Fruit fly (Drosophila melanogaster) whole organism, embryonic: ENCODE results near the gene CG4709.

Source experiments
- Adf1 ChIP-seq: fragments of 200-800 bp; sonication (Bioruptor generic); IDR thresholded peaks from 2 replicates; pipeline ENCODE4 v1.3.6; 2022; ENCODE audit warnings: missing biosample characterization, missing genetic modification characterization
- Bgb ChIP-seq: fragments of 200-800 bp; sonication (Bioruptor generic); IDR thresholded peaks from 2 replicates; pipeline ENCODE4 v1.3.6; 2022; ENCODE audit warnings: missing biosample characterization, missing genetic modification characterization; ENCODE audit not compliant: partially characterized antibody
- C15 ChIP-seq: fragments of 200-800 bp; sonication (Bioruptor generic); IDR thresholded peaks from 3 replicates; pipeline ENCODE4 v1.3.6; 2022; ENCODE audit warnings: missing biosample characterization, missing genetic modification characterization
- CG12744 ChIP-seq: fragments of 200-800 bp; sonication (Bioruptor generic); optimal IDR thresholded peaks from 2 replicates; lab custom pipeline; 2016; ENCODE audit warnings: missing biosample characterization, missing genetic modification characterization
- CG12942 ChIP-seq: fragments of 200-800 bp; sonication (Bioruptor generic); optimal IDR thresholded peaks from 3 replicates; lab custom pipeline; 2016; ENCODE audit warnings: missing biosample characterization, missing genetic modification characterization
- CG14014 ChIP-seq: fragments of 200-800 bp; sonication (Bioruptor generic); IDR thresholded peaks from 2 replicates; pipeline ENCODE4 v1.3.6; 2022; ENCODE audit warnings: missing biosample characterization, missing genetic modification characterization
- CG14965 ChIP-seq: fragments of 200-800 bp; sonication (Bioruptor generic); optimal IDR thresholded peaks from 2 replicates; lab custom pipeline; 2016; ENCODE audit warnings: missing biosample characterization, missing genetic modification characterization, borderline replicate concordance
- CG15514 ChIP-seq: fragments of 200-800 bp; sonication (Bioruptor generic); optimal IDR thresholded peaks from 3 replicates; lab custom pipeline; 2017; ENCODE audit warnings: missing biosample characterization, missing genetic modification characterization, mild to moderate bottlenecking, moderate library complexity, missing genetic modification reagents
- CG16779 ChIP-seq: fragments of 200-800 bp; sonication (Bioruptor generic); IDR thresholded peaks from 2 replicates; pipeline ENCODE4 v1.3.6; 2022; ENCODE audit warnings: missing biosample characterization, missing genetic modification characterization
- CG17385 ChIP-seq: fragments of 200-800 bp; sonication (Bioruptor generic); optimal IDR thresholded peaks from 3 replicates; lab custom pipeline; 2018; ENCODE audit warnings: missing biosample characterization, mild to moderate bottlenecking, missing genetic modification characterization
- CG17568 ChIP-seq: fragments of 200-800 bp; sonication (Bioruptor generic); optimal IDR thresholded peaks from 2 replicates; lab custom pipeline; 2018; ENCODE audit warnings: missing biosample characterization, mild to moderate bottlenecking, missing genetic modification characterization, moderate library complexity
- CG17802 ChIP-seq: fragments of 200-800 bp; sonication (Bioruptor generic); optimal IDR thresholded peaks from 2 replicates; lab custom pipeline; 2018; ENCODE audit warnings: missing biosample characterization, mild to moderate bottlenecking, missing genetic modification characterization, moderate library complexity
- CG18764 ChIP-seq: fragments of 200-800 bp; sonication (Bioruptor generic); optimal IDR thresholded peaks from 3 replicates; lab custom pipeline; 2016; ENCODE audit warnings: missing biosample characterization, missing genetic modification characterization
- CG33213 ChIP-seq: fragments of 200-800 bp; sonication (Bioruptor generic); optimal IDR thresholded peaks from 3 replicates; lab custom pipeline; 2016; ENCODE audit warnings: missing biosample characterization, missing genetic modification characterization
- CG4404 ChIP-seq: fragments of 200-800 bp; sonication (Bioruptor generic); IDR thresholded peaks from 2 replicates; pipeline ENCODE4 v1.3.6; 2022; ENCODE audit warnings: missing biosample characterization, missing genetic modification characterization
- CG4424 ChIP-seq: fragments of 200-800 bp; sonication (Bioruptor generic); optimal IDR thresholded peaks from 3 replicates; lab custom pipeline; 2016; ENCODE audit warnings: missing biosample characterization, missing genetic modification characterization
- CG8281 ChIP-seq: fragments of 200-800 bp; sonication (Bioruptor generic); optimal IDR thresholded peaks from 2 replicates; lab custom pipeline; 2018; ENCODE audit warnings: missing biosample characterization, mild to moderate bottlenecking, missing genetic modification characterization, moderate library complexity
- CG8290 ChIP-seq, 3 experiments: fragments of 200-800 bp; sonication (Bioruptor generic); optimal IDR thresholded peaks; 2 replicates each; lab custom pipeline; 2016 to 2019; ENCODE audit warnings: missing biosample characterization in 3 of 3, missing genetic modification characterization in 3 of 3, mild to moderate bottlenecking in 2 of 3, moderate library complexity in 1 of 3
- D ChIP-seq, 2 experiments: fragments of 200-800 bp in 1 of 2; fragments of >200 bp in 1 of 2; sonication (Bioruptor generic) in 1 of 2; optimal IDR thresholded peaks; 2 replicates in 1 of 2; 3 replicates in 1 of 2; lab custom pipeline; 2017; ENCODE audit warnings: mild to moderate bottlenecking in 1 of 2, missing biosample characterization in 1 of 2, missing genetic modification characterization in 1 of 2, missing genetic modification reagents in 1 of 2
- Dp ChIP-seq: fragments of 200-800 bp; sonication (Bioruptor generic); optimal IDR thresholded peaks from 2 replicates; lab custom pipeline; 2018; ENCODE audit warnings: missing biosample characterization, mild to moderate bottlenecking, missing genetic modification characterization, moderate library complexity
- Dref ChIP-seq: fragments of 200-800 bp; sonication (Bioruptor generic); IDR thresholded peaks from 2 replicates; pipeline ENCODE4 v1.3.6; 2022; ENCODE audit warnings: missing biosample characterization, missing genetic modification characterization
- HLH3B ChIP-seq: fragments of 200-800 bp; sonication (Bioruptor generic); IDR thresholded peaks from 2 replicates; pipeline ENCODE4 v1.3.6; 2022; ENCODE audit warnings: missing biosample characterization, missing genetic modification characterization
- HmgZ ChIP-seq: fragments of 200-800 bp; sonication (Bioruptor generic); optimal IDR thresholded peaks from 2 replicates; lab custom pipeline; 2018; ENCODE audit warnings: missing biosample characterization, mild to moderate bottlenecking, missing genetic modification characterization
- Hr3 ChIP-seq: fragments of 200-800 bp; sonication (Bioruptor generic); optimal IDR thresholded peaks from 3 replicates; lab custom pipeline; 2016; ENCODE audit warnings: missing biosample characterization, missing genetic modification characterization
- Hr39 ChIP-seq: fragments of >200 bp; optimal IDR thresholded peaks from 2 replicates; lab custom pipeline; 2017
- Hr78 ChIP-seq, 2 experiments: fragments of 200-800 bp in 1 of 2; fragments of >200 bp in 1 of 2; sonication (Bioruptor generic) in 1 of 2; optimal IDR thresholded peaks; 2 replicates each; lab custom pipeline; 2017 to 2019; ENCODE audit warnings: missing biosample characterization in 2 of 2, missing genetic modification characterization in 2 of 2, mild to moderate bottlenecking in 1 of 2, moderate library complexity in 1 of 2
- MBD-R2 ChIP-seq: fragments of 200-800 bp; sonication (Bioruptor generic); IDR thresholded peaks from 2 replicates; pipeline ENCODE4 v1.3.6; 2022; ENCODE audit warnings: missing biosample characterization, missing genetic modification characterization
- Oli ChIP-seq: fragments of 200-800 bp; sonication (Bioruptor generic); optimal IDR thresholded peaks from 2 replicates; lab custom pipeline; 2018; ENCODE audit warnings: missing biosample characterization, mild to moderate bottlenecking, missing genetic modification characterization, moderate library complexity
- Optix ChIP-seq: fragments of 200-800 bp; sonication (Bioruptor generic); IDR thresholded peaks from 3 replicates; pipeline ENCODE4 v1.3.6; 2022; ENCODE audit warnings: missing biosample characterization, missing genetic modification characterization
- Sox102F ChIP-seq: fragments of 200-800 bp; sonication (Bioruptor generic); optimal IDR thresholded peaks from 2 replicates; lab custom pipeline; 2018; ENCODE audit warnings: missing biosample characterization, mild to moderate bottlenecking, missing genetic modification characterization, moderate library complexity
- Ssrp ChIP-seq: fragments of 200-800 bp; sonication (Bioruptor generic); optimal IDR thresholded peaks from 2 replicates; lab custom pipeline; 2018; ENCODE audit warnings: missing biosample characterization, mild to moderate bottlenecking, missing genetic modification characterization, moderate library complexity
- ase ChIP-seq: fragments of 200-800 bp; sonication (Bioruptor generic); IDR thresholded peaks from 3 replicates; pipeline ENCODE4 v1.3.6; 2022; ENCODE audit warnings: missing biosample characterization, missing genetic modification characterization
- en ChIP-seq: fragments of 200-800 bp; sonication (Bioruptor generic); optimal IDR thresholded peaks from 2 replicates; lab custom pipeline; 2016; ENCODE audit warnings: missing biosample characterization, missing genetic modification characterization
- exex ChIP-seq: fragments of 200-800 bp; sonication (Bioruptor generic); optimal IDR thresholded peaks from 4 replicates; lab custom pipeline; 2018; ENCODE audit warnings: missing biosample characterization, mild to moderate bottlenecking, missing genetic modification characterization, moderate library complexity
- fru ChIP-seq: fragments of >200 bp; optimal IDR thresholded peaks from 2 replicates; lab custom pipeline; 2017
- gcm2 ChIP-seq: fragments of 200-800 bp; sonication (Bioruptor generic); optimal IDR thresholded peaks from 2 replicates; lab custom pipeline; 2016; ENCODE audit warnings: missing biosample characterization, missing genetic modification characterization
- gsb ChIP-seq: fragments of 200-800 bp; sonication (Bioruptor generic); IDR thresholded peaks from 2 replicates; pipeline ENCODE4 v1.3.6; 2022; ENCODE audit warnings: missing biosample characterization, missing genetic modification characterization
- jumu ChIP-seq: fragments of 200-800 bp; sonication (Bioruptor generic); optimal IDR thresholded peaks from 3 replicates; lab custom pipeline; 2016; ENCODE audit warnings: missing biosample characterization, missing genetic modification characterization
- kni ChIP-seq: fragments of 200-800 bp; sonication (Bioruptor generic); optimal IDR thresholded peaks from 3 replicates; lab custom pipeline; 2017; ENCODE audit warnings: mild to moderate bottlenecking, missing biosample characterization, missing genetic modification reagents, missing genetic modification characterization
- luna ChIP-seq: fragments of 200-800 bp; sonication (Bioruptor generic); optimal IDR thresholded peaks from 2 replicates; lab custom pipeline; 2016; ENCODE audit warnings: missing biosample characterization, missing genetic modification characterization
- maf-S ChIP-seq: fragments of 200-800 bp; sonication (Bioruptor generic); optimal IDR thresholded peaks from 2 replicates; lab custom pipeline; 2016; ENCODE audit warnings: missing biosample characterization, missing genetic modification characterization
- mirr ChIP-seq: fragments of 200-800 bp; sonication (Bioruptor generic); optimal IDR thresholded peaks from 3 replicates; lab custom pipeline; 2018; ENCODE audit warnings: missing biosample characterization, mild to moderate bottlenecking, missing genetic modification characterization
- pfk ChIP-seq: fragments of 200-800 bp; sonication (Bioruptor generic); optimal IDR thresholded peaks from 2 replicates; lab custom pipeline; 2018; ENCODE audit warnings: missing biosample characterization, mild to moderate bottlenecking, missing genetic modification characterization, moderate library complexity
- sc ChIP-seq, 3 experiments: fragments of >200 bp in 2 of 3; fragments of 200-800 bp in 1 of 3; sonication (Bioruptor generic) in 1 of 3; optimal IDR thresholded peaks; 2 replicates in 2 of 3; 3 replicates in 1 of 3; lab custom pipeline; 2017; ENCODE audit warnings: mild to moderate bottlenecking in 1 of 3, missing biosample characterization in 1 of 3, missing genetic modification characterization in 1 of 3, missing genetic modification reagents in 1 of 3
- sd ChIP-seq: fragments of 200-800 bp; sonication (Bioruptor generic); optimal IDR thresholded peaks from 3 replicates; lab custom pipeline; 2018; ENCODE audit warnings: missing biosample characterization, mild to moderate bottlenecking, missing genetic modification characterization, moderate library complexity
- sima ChIP-seq: fragments of 200-800 bp; sonication (Bioruptor generic); optimal IDR thresholded peaks from 2 replicates; lab custom pipeline; 2016; ENCODE audit warnings: missing biosample characterization, missing genetic modification characterization
- slou ChIP-seq: fragments of 200-800 bp; sonication (Bioruptor generic); optimal IDR thresholded peaks from 3 replicates; lab custom pipeline; 2016; ENCODE audit warnings: missing biosample characterization, missing genetic modification characterization
- toy ChIP-seq: fragments of 200-800 bp; sonication (Bioruptor generic); IDR thresholded peaks from 2 replicates; pipeline ENCODE4 v1.3.6; 2022; ENCODE audit warnings: missing biosample characterization, missing genetic modification characterization
- tup ChIP-seq: fragments of 200-800 bp; sonication (Bioruptor generic); optimal IDR thresholded peaks from 2 replicates; lab custom pipeline; 2016; ENCODE audit warnings: missing biosample characterization, mild to moderate bottlenecking, missing genetic modification characterization, moderate library complexity

The CG4709 gene

dm6 chr2L:9938631-9939256 lies 15.4 kb upstream of the CG4709 start, which contains the start of the genes Datp and CG4619 (continued):
- TF ChIP-seq Ssrp (no peak), C15 (GFP tag; lab: Robert Waterston, UW) (no peak), Dp (GFP tag; lab: Kevin White, UChicago) (peak; percentile 17), Oli (tag; lab: Kevin White, UChicago) (no peak), MBD-R2 (GFP tag; lab: Robert Waterston, UW) (peak; percentile 93), CG8281 (tag; lab: Kevin White, UChicago) (no peak), en (GFP tag; lab: Kevin White, UChicago) (no peak), CG17385 (GFP tag; lab: Kevin White, UChicago) (peak; percentile 56), Adf1 (no peak), CG4404 (peak; percentile 40), fru (lab: Kevin White, UChicago) (no peak), CG16779 (GFP tag; lab: Robert Waterston, UW) (no peak), mirr (GFP tag; lab: Kevin White, UChicago) (peak; percentile 53), CG8290 (GFP tag; optimal IDR thresholded peaks at IDR 0.05; lab: Kevin White, UChicago) (no peak), CG8290 (tag; optimal IDR thresholded peaks at IDR 0.05; lab: Kevin White, UChicago) (no peak), sc (optimal IDR thresholded peaks at IDR 0.05; lab: Kevin White, UChicago) (no peak), sc (GFP tag; optimal IDR thresholded peaks at IDR 0.05; lab: Kevin White, UChicago) (no peak), D (optimal IDR thresholded peaks at IDR 0.05; lab: Kevin White, UChicago) (no peak), D (GFP tag; optimal IDR thresholded peaks at IDR 0.05; lab: Kevin White, UChicago) (no peak), CG14014 (0 out of 2 replicates have a peak, but pooled peaks have one; percentile 13), Sox102F (GFP tag; lab: Kevin White, UChicago) (no peak), HmgZ (tag; lab: Kevin White, UChicago) (peak; percentile 87), HLH3B (GFP tag; lab: Robert Waterston, UW) (0 out of 2 replicates have a peak, but pooled peaks have one; percentile 25), CG12744 (GFP tag; lab: Kevin White, UChicago) (no peak), Bgb (GFP tag; lab: Robert Waterston, UW) (peak; percentile 8; the same call in 1 of the 2 replicates), gsb (GFP tag; lab: Robert Waterston, UW) (no peak), CG12942 (GFP tag; lab: Kevin White, UChicago) (peak; percentile 50), Optix (GFP tag; lab: Robert Waterston, UW) (no peak), CG15514 (GFP tag; lab: Kevin White, UChicago) (peak; percentile 97), pfk (GFP tag; lab: Kevin White, UChicago) (peak; percentile 9), CG14965 (GFP tag; lab: Kevin White, UChicago) (no peak), toy (GFP tag; lab: Robert Waterston, UW) (no peak), CG4424 (peak; percentile 2), CG17802 (tag; lab: Kevin White, UChicago) (no peak), luna (GFP tag; lab: Kevin White, UChicago) (no peak), jumu (GFP tag; lab: Kevin White, UChicago) (peak; percentile 8), CG33213 (GFP tag; lab: Kevin White, UChicago) (peak; percentile 64), sima (no peak), slou (GFP tag; lab: Kevin White, UChicago) (no peak), exex (tag; lab: Kevin White, UChicago) (peak; percentile 77), CG17568 (GFP tag; lab: Kevin White, UChicago) (no peak), tup (no peak), CG18764 (peak; percentile 32), Hr3 (GFP tag; lab: Kevin White, UChicago) (no peak), Hr78 (GFP tag; optimal IDR thresholded peaks at IDR 0.05; lab: Kevin White, UChicago) (no peak), Hr39 (lab: Kevin White, UChicago) (no peak), ase (GFP tag; lab: Robert Waterston, UW) (no peak), kni (GFP tag; lab: Kevin White, UChicago) (peak; percentile 32), Dref (GFP tag; lab: Robert Waterston, UW) (peak; percentile 46), maf-S (GFP tag; lab: Kevin White, UChicago) (peak; percentile 25), gcm2 (no peak), sd (tag; lab: Kevin White, UChicago) (no peak)
